Worm (Caenorhabditis elegans) whole organism, mixed stage, embryonic: ENCODE data around the gene rmd-2.

Experiments
- bed-3 ChIP-seq: fragments of 200-800 bp; sonication (Bioruptor generic); optimal IDR thresholded peaks from 3 replicates; lab custom pipeline; 2018; ENCODE audit warnings: mild to moderate bottlenecking, missing genetic modification characterization, moderate library complexity, missing compliant biosample characterization
- blmp-1 ChIP-seq: fragments of 150-350 bp; optimal IDR thresholded peaks from 2 replicates; lab custom pipeline; 2014; ENCODE audit warnings: missing biosample characterization, missing genetic modification characterization
- ceh-39 ChIP-seq: fragments of 150-350 bp; optimal IDR thresholded peaks from 2 replicates; lab custom pipeline; 2014; ENCODE audit warnings: missing biosample characterization, missing genetic modification characterization
- ceh-43 ChIP-seq: fragments of 200-800 bp; sonication (Bioruptor generic); optimal IDR thresholded peaks from 2 replicates; lab custom pipeline; 2018; ENCODE audit warnings: mild to moderate bottlenecking, missing genetic modification characterization, moderate library complexity, missing compliant biosample characterization
- ceh-83 ChIP-seq: fragments of 200-800 bp; sonication (Bioruptor generic); optimal IDR thresholded peaks from 2 replicates; lab custom pipeline; 2018; ENCODE audit warnings: mild to moderate bottlenecking, missing genetic modification characterization, missing compliant biosample characterization
- ces-1 ChIP-seq: fragments of 150-350 bp; optimal IDR thresholded peaks from 2 replicates; lab custom pipeline; 2014; ENCODE audit warnings: missing biosample characterization, missing genetic modification reagents, missing genetic modification characterization
- cnd-1 ChIP-seq: fragments of 200-800 bp; sonication (Bioruptor generic); optimal IDR thresholded peaks from 2 replicates; lab custom pipeline; 2018; ENCODE audit warnings: mild to moderate bottlenecking, missing genetic modification characterization, missing compliant biosample characterization
- drap-1 ChIP-seq: fragments of 200-800 bp; sonication (Bioruptor generic); optimal IDR thresholded peaks from 3 replicates; lab custom pipeline; 2018; ENCODE audit warnings: mild to moderate bottlenecking, missing genetic modification characterization, missing compliant biosample characterization
- elt-1 ChIP-seq: sonication (generic microtip); optimal IDR thresholded peaks from 2 replicates; lab custom pipeline; 2017; ENCODE audit warnings: missing genetic modification characterization, mild to moderate bottlenecking, missing compliant biosample characterization, antibody characterized with exemption, moderate library complexity, borderline replicate concordance; ENCODE audit not compliant: insufficient read depth
- elt-3 ChIP-seq: fragments of 150-350 bp; optimal IDR thresholded peaks from 2 replicates; lab custom pipeline; 2014; ENCODE audit warnings: missing biosample characterization, missing genetic modification characterization
- flh-1 ChIP-seq: fragments of 200-800 bp; sonication (Bioruptor generic); optimal IDR thresholded peaks from 2 replicates; lab custom pipeline; 2018; ENCODE audit warnings: mild to moderate bottlenecking, missing genetic modification characterization, moderate library complexity, missing compliant biosample characterization
- ham-2 ChIP-seq: fragments of 200-800 bp; sonication (Bioruptor generic); optimal IDR thresholded peaks from 2 replicates; lab custom pipeline; 2018; ENCODE audit warnings: mild to moderate bottlenecking, missing genetic modification characterization, missing compliant biosample characterization
- hlh-1 ChIP-seq: fragments of 150-350 bp; optimal IDR thresholded peaks from 2 replicates; lab custom pipeline; 2014; ENCODE audit warnings: missing biosample characterization, missing genetic modification reagents, missing genetic modification characterization
- lin-13 ChIP-seq: fragments of 150-350 bp; optimal IDR thresholded peaks from 2 replicates; lab custom pipeline; 2014; ENCODE audit warnings: missing biosample characterization, missing genetic modification characterization
- lin-32 ChIP-seq: fragments of 200-800 bp; sonication (Bioruptor generic); optimal IDR thresholded peaks from 2 replicates; lab custom pipeline; 2018; ENCODE audit warnings: mild to moderate bottlenecking, missing genetic modification characterization, missing compliant biosample characterization
- lsy-2 ChIP-seq: fragments of 150-350 bp; optimal IDR thresholded peaks from 2 replicates; lab custom pipeline; 2014; ENCODE audit warnings: missing biosample characterization, missing genetic modification characterization
- mab-5 ChIP-seq: fragments of 150-350 bp; optimal IDR thresholded peaks from 2 replicates; lab custom pipeline; 2014; ENCODE audit warnings: missing biosample characterization, missing genetic modification characterization
- mls-2 ChIP-seq: sonication (generic microtip); optimal IDR thresholded peaks from 2 replicates; lab custom pipeline; 2016; ENCODE audit warnings: mild to moderate bottlenecking, missing genetic modification characterization, moderate library complexity, missing compliant biosample characterization
- nhr-12 ChIP-seq: fragments of 150-350 bp; optimal IDR thresholded peaks from 2 replicates; lab custom pipeline; 2014; ENCODE audit warnings: missing biosample characterization, missing genetic modification characterization
- nhr-2 ChIP-seq: fragments of 150-350 bp; optimal IDR thresholded peaks from 2 replicates; lab custom pipeline; 2014; ENCODE audit warnings: missing biosample characterization, missing genetic modification characterization
- nhr-237 ChIP-seq: fragments of 150-350 bp; optimal IDR thresholded peaks from 2 replicates; lab custom pipeline; 2014; ENCODE audit warnings: missing biosample characterization, missing genetic modification characterization
- nhr-28 ChIP-seq: fragments of 150-350 bp; optimal IDR thresholded peaks from 2 replicates; lab custom pipeline; 2014; ENCODE audit warnings: missing biosample characterization, missing genetic modification characterization
- pha-4 ChIP-seq: fragments of 150-350 bp; optimal IDR thresholded peaks from 2 replicates; lab custom pipeline; 2018; ENCODE audit warnings: missing biosample characterization, missing genetic modification reagents, missing genetic modification characterization
- sem-2 ChIP-seq: fragments of 200-800 bp; sonication (Bioruptor generic); optimal IDR thresholded peaks from 2 replicates; lab custom pipeline; 2018; ENCODE audit warnings: mild to moderate bottlenecking, missing genetic modification characterization, missing compliant biosample characterization
- snpc-4 ChIP-seq: fragments of 150-350 bp; optimal IDR thresholded peaks from 2 replicates; lab custom pipeline; 2014; ENCODE audit warnings: missing biosample characterization, missing genetic modification characterization
- sptf-1 ChIP-seq: sonication (generic microtip); optimal IDR thresholded peaks from 2 replicates; lab custom pipeline; 2017; ENCODE audit warnings: mild to moderate bottlenecking, missing genetic modification characterization, moderate library complexity, missing compliant biosample characterization
- tbx-8 ChIP-seq: fragments of 200-800 bp; sonication (Bioruptor generic); optimal IDR thresholded peaks from 2 replicates; lab custom pipeline; 2018; ENCODE audit warnings: mild to moderate bottlenecking, missing genetic modification characterization, moderate library complexity, missing compliant biosample characterization
- unc-120 ChIP-seq: sonication (generic microtip); optimal IDR thresholded peaks from 2 replicates; lab custom pipeline; 2017; ENCODE audit warnings: missing genetic modification characterization, missing compliant biosample characterization; ENCODE audit not compliant: poor library complexity, severe bottlenecking
- unc-39 ChIP-seq: fragments of 150-350 bp; optimal IDR thresholded peaks from 2 replicates; lab custom pipeline; 2014; ENCODE audit warnings: missing biosample characterization, missing genetic modification characterization
- unc-62 ChIP-seq: fragments of 150-350 bp; optimal IDR thresholded peaks from 2 replicates; lab custom pipeline; 2014; ENCODE audit warnings: missing biosample characterization, missing genetic modification reagents, missing genetic modification characterization
- zip-8 ChIP-seq: fragments of 150-350 bp; optimal IDR thresholded peaks from 2 replicates; lab custom pipeline; 2014; ENCODE audit warnings: missing biosample characterization, missing genetic modification characterization
- ztf-11 ChIP-seq: fragments of 150-350 bp; optimal IDR thresholded peaks from 2 replicates; lab custom pipeline; 2014; ENCODE audit warnings: missing biosample characterization, missing genetic modification characterization

The rmd-2 gene

DNA sequence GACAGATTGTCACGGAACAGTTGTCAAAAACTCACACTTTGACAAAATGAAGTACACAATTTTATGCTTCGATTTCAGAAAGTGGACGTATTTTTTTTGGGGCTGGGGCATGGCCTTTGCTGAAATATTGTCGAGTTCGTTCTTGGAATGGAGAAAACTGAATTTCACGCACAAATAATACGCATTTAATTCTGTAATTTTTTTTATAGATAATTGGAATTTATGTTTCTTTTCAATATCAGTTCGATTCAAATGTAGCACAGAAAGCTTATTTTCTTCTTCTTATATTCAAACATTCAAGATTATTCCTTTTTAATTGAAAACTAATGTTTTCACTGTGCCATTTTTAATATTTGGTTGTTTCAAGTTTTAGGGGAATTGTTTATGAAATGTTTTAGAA is 25.7 kb downstream of the rmd-2 start, which contains the start of gene T07C12.10:
TSS of gene T07C12.10 (minus strand) at position 101 of the 400 bp plus-strand sequence.
- TF ChIP-seq bed-3 (GFP tag; lab: Kevin White, UChicago) (no peak), ztf-11 (tag; lab: Kevin White, UChicago) (no peak), hlh-1 (tag; lab: Kevin White, UChicago) (no peak), mls-2 (tag; lab: Kevin White, UChicago) (no peak), tbx-8 (GFP tag; lab: Kevin White, UChicago) (no peak), ham-2 (GFP tag; lab: Kevin White, UChicago) (no peak), lsy-2 (no peak), sptf-1 (no peak)

DNA sequence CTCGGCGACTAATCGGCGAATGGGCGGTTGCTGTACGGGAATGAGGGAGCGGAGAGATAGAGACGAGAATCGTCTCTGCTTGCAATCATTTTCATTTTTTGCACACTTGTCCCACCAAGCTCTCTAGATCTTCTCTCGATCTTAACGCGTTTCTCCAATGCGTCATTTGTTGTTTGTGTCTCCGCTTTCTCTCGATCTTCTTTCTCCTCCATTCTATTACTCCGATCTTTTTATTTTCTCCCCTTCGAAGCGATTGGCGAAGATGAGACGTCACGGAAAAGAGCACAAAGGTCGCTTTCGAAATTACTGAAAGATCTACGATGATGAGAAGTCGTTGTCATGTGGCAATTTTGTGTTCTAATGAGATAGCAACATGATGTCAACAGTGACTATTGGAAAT is 27.4 kb downstream of the rmd-2 start:
- TF ChIP-seq bed-3 (GFP tag; lab: Kevin White, UChicago) (no peak), cnd-1 (tag; lab: Kevin White, UChicago) (no peak), unc-39 (tag; lab: Kevin White, UChicago) (no peak), unc-62 (GFP tag; lab: Kevin White, UChicago) (peak; percentile 66), mls-2 (tag; lab: Kevin White, UChicago) (no peak), sem-2 (GFP tag; lab: Kevin White, UChicago) (no peak), ces-1 (no peak), snpc-4 (no peak), nhr-2 (tag; lab: Kevin White, UChicago) (no peak), unc-120 (tag; lab: Kevin White, UChicago) (peak; percentile 66), lin-32 (GFP tag; lab: Kevin White, UChicago) (no peak), lin-13 (tag; lab: Kevin White, UChicago) (no peak), ceh-83 (GFP tag; lab: Kevin White, UChicago) (no peak), flh-1 (GFP tag; lab: Kevin White, UChicago) (no peak), nhr-237 (tag; lab: Kevin White, UChicago) (no peak), hlh-1 (tag; lab: Kevin White, UChicago) (peak; percentile 98), drap-1 (no peak), ztf-11 (tag; lab: Kevin White, UChicago) (no peak), nhr-12 (tag; lab: Kevin White, UChicago) (no peak), mab-5 (peak; percentile 35), elt-3 (no peak), pha-4 (no peak), ceh-39 (no peak), tbx-8 (GFP tag; lab: Kevin White, UChicago) (no peak), blmp-1 (no peak), ceh-43 (GFP tag; lab: Kevin White, UChicago) (no peak), nhr-28 (tag; lab: Kevin White, UChicago) (no peak)

DNA sequence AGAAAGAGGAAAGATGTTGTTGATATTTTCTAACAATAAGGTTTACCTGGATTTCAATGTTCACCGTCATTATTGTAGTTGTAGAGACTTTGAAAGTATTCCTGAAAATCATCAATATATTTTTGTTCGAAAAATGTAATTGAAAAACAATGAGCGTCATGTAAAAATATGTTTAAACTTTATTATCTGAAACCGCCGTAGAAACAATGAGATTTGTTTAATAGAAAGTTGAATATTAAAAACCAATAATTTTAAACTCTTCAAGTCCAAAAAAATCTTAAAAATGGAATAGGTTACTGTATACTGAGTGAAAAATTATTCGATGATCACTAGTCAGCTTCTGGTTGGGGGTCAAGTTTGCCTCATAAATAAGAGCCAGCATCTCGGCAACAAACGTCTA is 27.8 kb downstream of the rmd-2 start, which contains the start of gene anmt-3:
TSS of gene anmt-3 (minus strand) at position 101 of the 400 bp plus-strand sequence.
- no peak for TF ChIP-seq nhr-12 (tag; lab: Kevin White, UChicago)
- TF ChIP-seq unc-62 (GFP tag; lab: Kevin White, UChicago): no peak
- TF ChIP-seq ceh-39: no peak
- TF ChIP-seq lsy-2: no peak
- TF ChIP-seq drap-1: no peak
- TF ChIP-seq ham-2 (GFP tag; lab: Kevin White, UChicago): no peak
- TF ChIP-seq elt-1 (tag; lab: Kevin White, UChicago): no peak
- TF ChIP-seq sem-2 (GFP tag; lab: Kevin White, UChicago): no peak
- no peak for TF ChIP-seq nhr-2 (tag; lab: Kevin White, UChicago)
- TF ChIP-seq tbx-8 (GFP tag; lab: Kevin White, UChicago): no peak
- no peak for TF ChIP-seq ztf-11 (tag; lab: Kevin White, UChicago)
- TF ChIP-seq ceh-83 (GFP tag; lab: Kevin White, UChicago): no peak
- no peak for TF ChIP-seq elt-3
- TF ChIP-seq hlh-1 (tag; lab: Kevin White, UChicago): no peak
- TF ChIP-seq zip-8 (tag; lab: Kevin White, UChicago): no peak
- TF ChIP-seq nhr-28 (tag; lab: Kevin White, UChicago): no peak

DNA sequence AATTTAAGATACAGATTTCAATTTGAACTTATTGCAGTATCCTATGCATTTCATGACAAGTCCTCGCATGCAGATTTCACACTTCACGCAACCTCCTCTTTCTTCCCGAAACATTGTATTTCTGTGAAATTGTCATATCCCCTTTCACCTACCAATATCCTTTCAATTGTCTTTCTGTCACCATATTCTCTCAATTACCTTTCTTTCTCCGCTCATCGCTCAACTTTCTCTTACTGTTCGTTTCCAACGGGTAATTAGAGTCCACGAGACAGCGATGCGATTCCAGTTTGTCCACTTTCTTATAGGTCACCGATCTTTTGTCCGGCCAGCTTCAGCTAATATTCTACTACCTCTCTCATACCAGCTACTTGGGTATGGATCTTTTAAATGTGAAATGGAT is 33.7 kb downstream of the rmd-2 start, which contains the start of gene mam-5:
TSS of gene mam-5 (plus strand) at position 304 of the 400 bp plus-strand sequence.
- TF ChIP-seq blmp-1 (peak; percentile 56), hlh-1 (tag; lab: Kevin White, UChicago) (no peak), cnd-1 (tag; lab: Kevin White, UChicago) (no peak)
